Worm (Caenorhabditis elegans) whole organism, late embryonic: ENCODE results near the gene rps-23.
A peak's percentile ranks its signal among the peaks of the same experiment; 100 is the strongest.

ENCODE experiments used
- ceh-19 ChIP-seq: fragments of 200-800 bp; sonication (Bioruptor generic); optimal IDR thresholded peaks from 2 replicates; lab custom pipeline; 2018; ENCODE audit warnings: mild to moderate bottlenecking, missing genetic modification characterization, missing compliant biosample characterization
- nhr-11 ChIP-seq: fragments of 150-350 bp; optimal IDR thresholded peaks from 2 replicates; lab custom pipeline; 2014; ENCODE audit warnings: missing biosample characterization, missing genetic modification characterization
- tbx-2 ChIP-seq: sonication (generic microtip); optimal IDR thresholded peaks from 2 replicates; lab custom pipeline; 2016; ENCODE audit warnings: missing genetic modification characterization, missing compliant biosample characterization
- zip-5 ChIP-seq: sonication (generic microtip); optimal IDR thresholded peaks from 2 replicates; lab custom pipeline; 2016; ENCODE audit warnings: missing genetic modification characterization, missing compliant biosample characterization

DNA sequence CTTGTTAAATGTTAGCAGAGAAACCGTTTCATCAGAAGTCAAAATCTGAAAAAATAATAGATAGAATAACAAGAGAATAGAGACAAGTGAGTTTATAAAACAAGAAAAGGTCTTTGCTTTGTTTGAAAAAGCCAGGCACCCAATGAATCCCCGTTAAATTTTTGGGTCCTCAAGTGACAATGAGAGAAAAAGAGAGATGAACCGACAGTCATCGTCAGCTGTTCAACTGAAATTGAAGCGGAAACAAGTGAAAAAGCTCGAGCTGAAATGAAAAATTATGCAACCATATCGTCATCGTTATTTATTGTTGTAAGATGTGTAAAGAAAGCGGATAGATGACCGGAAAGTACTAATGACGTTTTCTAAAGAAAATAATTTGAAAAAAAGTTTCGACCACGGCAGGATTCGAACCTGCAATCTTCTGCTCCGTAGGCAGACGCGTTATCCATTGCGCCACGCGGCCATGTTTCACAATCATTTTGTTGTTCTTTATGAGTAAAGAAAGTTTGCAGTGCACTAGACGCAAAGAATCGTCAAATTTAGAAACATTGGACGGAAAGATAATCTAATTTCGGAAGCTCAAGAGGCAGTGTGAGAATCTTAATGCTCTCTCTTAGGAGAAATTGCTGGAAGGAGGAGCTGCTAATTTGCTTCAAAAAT is 26.8 kb upstream of the rps-23 start, which contains the start of gene F08G5.3:
- TF ChIP-seq zip-5 (tag; lab: Kevin White, UChicago) = no peak
- no peak for TF ChIP-seq nhr-11
- no peak for TF ChIP-seq tbx-2 (tag; lab: Kevin White, UChicago)
- peak; percentile 22 for TF ChIP-seq ceh-19 (GFP tag; lab: Kevin White, UChicago)
